Fruit fly (Drosophila melanogaster): ENCODE data around the gene Dpy-30L2.
A peak's percentile ranks its signal among the peaks of the same experiment; 100 is the strongest.

The Dpy-30L2 gene

dm6 chr3L:4021260-4021831 lies 26.2 kb downstream of the Dpy-30L2 start, which contains the start of gene Mul1 (continued):
- no peak for TF ChIP-seq tin (GFP tag; optimal IDR thresholded peaks at IDR 0.05)
- no peak for TF ChIP-seq org-1 (GFP tag; optimal IDR thresholded peaks at IDR 0.05)
- TF ChIP-seq CG4424 (GFP tag; optimal IDR thresholded peaks at IDR 0.05): peak; percentile 84
- TF ChIP-seq CG9215 (GFP tag; IDR thresholded peaks at IDR 0.05): no peak
- no peak for TF ChIP-seq CG7357 (GFP tag; IDR thresholded peaks at IDR 0.05)
- no peak for TF ChIP-seq Rfx (GFP tag; IDR thresholded peaks at IDR 0.05)
- peak; percentile 22; the same call in 1 of the 2 replicates for TF ChIP-seq CG10366 (GFP tag; IDR thresholded peaks at IDR 0.05)
- no peak for TF ChIP-seq prd (optimal IDR thresholded peaks at IDR 0.05)
- TF ChIP-seq prd (GFP tag; IDR thresholded peaks at IDR 0.05): no peak
- no peak for TF ChIP-seq CG17361 (GFP tag; IDR thresholded peaks at IDR 0.05)
- TF ChIP-seq her (GFP tag; optimal IDR thresholded peaks at IDR 0.05): no peak
- no peak for TF ChIP-seq abd-A (tag; optimal IDR thresholded peaks at IDR 0.05)
- no peak for TF ChIP-seq hkb (optimal IDR thresholded peaks at IDR 0.05)
- TF ChIP-seq hkb (GFP tag; IDR thresholded peaks at IDR 0.05): 0 out of 2 replicates have a peak, but pooled peaks have one; percentile 8
- no peak for TF ChIP-seq fd96Cb (tag; optimal IDR thresholded peaks at IDR 0.05)
- TF ChIP-seq CG18011 (GFP tag; optimal IDR thresholded peaks at IDR 0.05): no peak
- TF ChIP-seq Antp (GFP tag; optimal IDR thresholded peaks at IDR 0.05): no peak
- no peak for TF ChIP-seq shn (GFP tag; optimal IDR thresholded peaks at IDR 0.05)
- TF ChIP-seq tap (tag; optimal IDR thresholded peaks at IDR 0.05): no peak
- TF ChIP-seq ken (GFP tag; IDR thresholded peaks at IDR 0.05): no peak
- no peak for TF ChIP-seq Elba2 (GFP tag; optimal IDR thresholded peaks at IDR 0.05)
- no peak for TF ChIP-seq CG10565 (GFP tag; optimal IDR thresholded peaks at IDR 0.05)
- TF ChIP-seq CG2116 (GFP tag; optimal IDR thresholded peaks at IDR 0.05): peak; percentile 42
- TF ChIP-seq gsb-n (tag; optimal IDR thresholded peaks at IDR 0.05): no peak
- no peak for TF ChIP-seq Bteb2 (GFP tag; optimal IDR thresholded peaks at IDR 0.05)
- no peak for TF ChIP-seq CG18262 (tag; optimal IDR thresholded peaks at IDR 0.05)
- no peak for TF ChIP-seq CG2678 (tag; optimal IDR thresholded peaks at IDR 0.05)
- no peak for TF ChIP-seq CG11456 (GFP tag; IDR thresholded peaks at IDR 0.05)
- no peak for TF ChIP-seq Xbp1 (GFP tag; optimal IDR thresholded peaks at IDR 0.05)
- peak; percentile 10 for TF ChIP-seq PHDP (tag; optimal IDR thresholded peaks at IDR 0.05)
- TF ChIP-seq sqz (GFP tag; optimal IDR thresholded peaks at IDR 0.05): no peak
- TF ChIP-seq CG1233 (GFP tag; optimal IDR thresholded peaks at IDR 0.05): no peak
- TF ChIP-seq sisA (GFP tag; IDR thresholded peaks at IDR 0.05): no peak
- no peak for TF ChIP-seq CG17568 (GFP tag; optimal IDR thresholded peaks at IDR 0.05)
- TF ChIP-seq CG13296 (GFP tag; optimal IDR thresholded peaks at IDR 0.05): no peak
- TF ChIP-seq CG6854 (GFP tag; optimal IDR thresholded peaks at IDR 0.05): no peak
- no peak for TF ChIP-seq HLH54F (GFP tag; optimal IDR thresholded peaks at IDR 0.05)
- no peak for TF ChIP-seq Fer1 (GFP tag; optimal IDR thresholded peaks at IDR 0.05)
- peak; percentile 3 for TF ChIP-seq Sin3A (optimal IDR thresholded peaks at IDR 0.05)
- TF ChIP-seq HLH3B (GFP tag; IDR thresholded peaks at IDR 0.05): no peak
- no peak for TF ChIP-seq Six4 (GFP tag; optimal IDR thresholded peaks at IDR 0.05)
- no peak for TF ChIP-seq CG32767 (GFP tag; IDR thresholded peaks at IDR 0.05)
- no peak for TF ChIP-seq ems (GFP tag; optimal IDR thresholded peaks at IDR 0.05)
- TF ChIP-seq CG3163 (GFP tag; optimal IDR thresholded peaks at IDR 0.05): no peak
- no peak for TF ChIP-seq CG12299 (tag; optimal IDR thresholded peaks at IDR 0.05)
- TF ChIP-seq corto (GFP tag; optimal IDR thresholded peaks at IDR 0.05): no peak
- no peak for TF ChIP-seq chinmo (GFP tag; IDR thresholded peaks at IDR 0.05; ENCODE audit: partially characterized antibody)
- TF ChIP-seq stc (GFP tag; IDR thresholded peaks at IDR 0.05): no peak
- no peak for TF ChIP-seq dmrt99B (tag; optimal IDR thresholded peaks at IDR 0.05)
- TF ChIP-seq zen2 (GFP tag; IDR thresholded peaks at IDR 0.05; ENCODE audit: partially characterized antibody): no peak
- TF ChIP-seq Sox100B (GFP tag; optimal IDR thresholded peaks at IDR 0.05): no peak
- TF ChIP-seq CG7556 (GFP tag; optimal IDR thresholded peaks at IDR 0.05): no peak

All from whole organism, embryonic.